Worm (Caenorhabditis elegans) whole organism, midembryonic: ENCODE results near the gene R04B5.5.

Source experiments
- flt-1 ChIP-seq: fragments of 200-800 bp; sonication (Bioruptor generic); IDR thresholded peaks from 2 replicates; pipeline ENCODE4 v1.3.6; 2022; ENCODE audit warnings: missing genetic modification characterization, missing compliant biosample characterization
- tab-1 ChIP-seq: fragments of 200-800 bp; sonication (Bioruptor generic); IDR thresholded peaks from 2 replicates; pipeline ENCODE4 v1.3.6; 2022; ENCODE audit warnings: missing genetic modification characterization, missing compliant biosample characterization

- TF ChIP-seq tab-1 (no peak), flt-1 (GFP tag; lab: Robert Waterston, UW) (no peak)
These were observed 16.7 kb upstream of the R04B5.5 start, which contains the start of gene nhr-192 for ce11 chrV:10070541-10070940.
